Fruit fly (Drosophila melanogaster) whole organism, wandering third instar larva: Measurements from ENCODE around the gene ps.

Source experiments
- Abd-B ChIP-seq: fragments of >200 bp; optimal IDR thresholded peaks from 2 replicates; lab custom pipeline; 2017; ENCODE audit warnings: missing biosample characterization, missing genetic modification characterization
- CG32264 ChIP-seq: fragments of 200-800 bp; sonication (Bioruptor generic); optimal IDR thresholded peaks from 2 replicates; lab custom pipeline; 2016; ENCODE audit warnings: missing biosample characterization, missing genetic modification characterization
- CG9705 ChIP-seq: fragments of 200-800 bp; sonication (Bioruptor generic); optimal IDR thresholded peaks from 2 replicates; lab custom pipeline; 2018; ENCODE audit warnings: missing biosample characterization, mild to moderate bottlenecking, missing genetic modification characterization
- CrebA ChIP-seq: fragments of 200-800 bp; sonication (Bioruptor generic); optimal IDR thresholded peaks from 2 replicates; lab custom pipeline; 2016; ENCODE audit warnings: missing biosample characterization, mild to moderate bottlenecking, missing genetic modification characterization, borderline replicate concordance
- Dfd ChIP-seq: fragments of >200 bp; optimal IDR thresholded peaks from 2 replicates; lab custom pipeline; 2017; ENCODE audit warnings: missing biosample characterization, missing genetic modification characterization
- Dif ChIP-seq: fragments of 200-275, 200-300 bp; sonication (Bioruptor generic); optimal IDR thresholded peaks from 2 replicates; lab custom pipeline; 2018; ENCODE audit warnings: missing biosample characterization, missing genetic modification characterization; ENCODE audit not compliant: partially characterized antibody
- GATAd ChIP-seq: sonication (Bioruptor generic); optimal IDR thresholded peaks from 2 replicates; lab custom pipeline; 2016; ENCODE audit warnings: missing biosample characterization, missing genetic modification characterization
- HLH106 ChIP-seq: fragments of 200-800 bp; optimal IDR thresholded peaks from 3 replicates; lab custom pipeline; 2019; ENCODE audit warnings: missing biosample characterization, mild to moderate bottlenecking, missing genetic modification characterization, moderate library complexity
- Hnf4 ChIP-seq: fragments of 200-800 bp; sonication (Bioruptor generic); optimal IDR thresholded peaks from 2 replicates; lab custom pipeline; 2016; ENCODE audit warnings: missing biosample characterization, mild to moderate bottlenecking, missing genetic modification characterization
- Hr78 ChIP-seq: fragments of >200 bp; optimal IDR thresholded peaks from 2 replicates; lab custom pipeline; 2017; ENCODE audit warnings: missing biosample characterization, missing genetic modification characterization
- Hr83 ChIP-seq: fragments of 200-300 bp; sonication (Bioruptor generic); optimal IDR thresholded peaks from 2 replicates; lab custom pipeline; 2016; ENCODE audit warnings: missing biosample characterization, mild to moderate bottlenecking, missing genetic modification characterization, moderate library complexity; ENCODE audit not compliant: poor library complexity, severe bottlenecking
- Jra ChIP-seq: sonication (Bioruptor generic); optimal IDR thresholded peaks from 2 replicates; lab custom pipeline; 2016; ENCODE audit warnings: missing biosample characterization, missing genetic modification characterization
- Mio ChIP-seq: sonication (Bioruptor generic); optimal IDR thresholded peaks from 2 replicates; lab custom pipeline; 2016; ENCODE audit warnings: missing biosample characterization, missing genetic modification characterization
- Myc ChIP-seq: fragments of >200 bp; optimal IDR thresholded peaks from 2 replicates; lab custom pipeline; 2017
- N ChIP-seq: fragments of >200 bp; optimal IDR thresholded peaks from 2 replicates; lab custom pipeline; 2018; ENCODE audit warnings: missing biosample characterization, missing external identifiers, missing genetic modification characterization
- OdsH ChIP-seq: fragments of 200-800 bp; sonication (Bioruptor generic); optimal IDR thresholded peaks from 2 replicates; lab custom pipeline; 2016; ENCODE audit warnings: missing biosample characterization, mild to moderate bottlenecking, missing genetic modification characterization
- Rel ChIP-seq, 2 experiments: fragments of 200-800 bp; sonication (Bioruptor generic) in 1 of 2; optimal IDR thresholded peaks; 2 replicates in 1 of 2; 3 replicates in 1 of 2; lab custom pipeline; 2016 to 2019; ENCODE audit warnings: mild to moderate bottlenecking in 2 of 2, missing biosample characterization in 2 of 2, missing genetic modification characterization in 2 of 2, moderate library complexity in 1 of 2
- br ChIP-seq: fragments of 200-800 bp; sonication (Bioruptor generic); optimal IDR thresholded peaks from 2 replicates; lab custom pipeline; 2016; ENCODE audit warnings: missing biosample characterization, missing genetic modification characterization
- brk ChIP-seq: fragments of 200-800 bp; sonication (Bioruptor generic); optimal IDR thresholded peaks from 2 replicates; lab custom pipeline; 2016; ENCODE audit warnings: missing biosample characterization, mild to moderate bottlenecking, missing genetic modification characterization
- dl ChIP-seq, 2 experiments: fragments of 175-275, 200-275 bp in 1 of 2; fragments of 200-275 bp in 1 of 2; sonication (Bioruptor generic); optimal IDR thresholded peaks; lab custom pipeline; 2018; ENCODE audit warnings: mild to moderate bottlenecking in 2 of 2, missing biosample characterization in 2 of 2, missing genetic modification characterization in 2 of 2, moderate library complexity in 2 of 2; ENCODE audit not compliant: partially characterized antibody in 2 of 2, insufficient read depth in 1 of 2
- dmrt93B ChIP-seq: fragments of 200-800 bp; sonication (Bioruptor generic); optimal IDR thresholded peaks from 2 replicates; lab custom pipeline; 2018; ENCODE audit warnings: missing biosample characterization, mild to moderate bottlenecking, missing genetic modification characterization
- dsf ChIP-seq: sonication (Bioruptor generic); optimal IDR thresholded peaks from 2 replicates; lab custom pipeline; 2016; ENCODE audit warnings: missing biosample characterization, missing genetic modification characterization, borderline replicate concordance
- ey ChIP-seq: fragments of 200-800 bp; sonication (Bioruptor generic); optimal IDR thresholded peaks from 2 replicates; lab custom pipeline; 2016; ENCODE audit warnings: missing biosample characterization, missing genetic modification characterization
- foxo ChIP-seq, 2 experiments: fragments of 200-800 bp; sonication (Bioruptor generic); optimal IDR thresholded peaks; 2 replicates in 1 of 2; 3 replicates in 1 of 2; lab custom pipeline; 2016 to 2017; ENCODE audit warnings: missing biosample characterization in 2 of 2, missing genetic modification characterization in 2 of 2
- fru ChIP-seq: fragments of 200-800 bp; sonication (Bioruptor generic); optimal IDR thresholded peaks from 3 replicates; lab custom pipeline; 2016; ENCODE audit warnings: missing biosample characterization, mild to moderate bottlenecking, missing genetic modification characterization
- h ChIP-seq: fragments of 200-800 bp; sonication (Bioruptor generic); optimal IDR thresholded peaks from 3 replicates; lab custom pipeline; 2016; ENCODE audit warnings: missing biosample characterization, mild to moderate bottlenecking, missing genetic modification characterization
- jim ChIP-seq: fragments of 175-275, 200-325 bp; sonication (Bioruptor generic); optimal IDR thresholded peaks from 2 replicates; lab custom pipeline; 2016; ENCODE audit warnings: missing biosample characterization, mild to moderate bottlenecking, missing genetic modification characterization
- lola ChIP-seq: fragments of >200 bp; optimal IDR thresholded peaks from 2 replicates; lab custom pipeline; 2017; ENCODE audit warnings: missing biosample characterization, missing genetic modification characterization
- pan ChIP-seq: fragments of >200 bp; optimal IDR thresholded peaks from 2 replicates; lab custom pipeline; 2017
- psq ChIP-seq: fragments of 200-800 bp; sonication (Bioruptor generic); optimal IDR thresholded peaks from 3 replicates; lab custom pipeline; 2017; ENCODE audit warnings: missing biosample characterization, mild to moderate bottlenecking, missing genetic modification characterization, moderate library complexity
- rgr ChIP-seq: fragments of 200-800 bp; sonication (Bioruptor generic); optimal IDR thresholded peaks from 3 replicates; lab custom pipeline; 2016; ENCODE audit warnings: missing biosample characterization, mild to moderate bottlenecking, missing genetic modification characterization
- sage ChIP-seq: fragments of 200-800 bp; sonication (Bioruptor generic); optimal IDR thresholded peaks from 2 replicates; lab custom pipeline; 2016; ENCODE audit warnings: missing biosample characterization, mild to moderate bottlenecking, missing genetic modification characterization
- sv ChIP-seq: fragments of 200-800 bp; sonication (Bioruptor generic); optimal IDR thresholded peaks from 3 replicates; lab custom pipeline; 2016; ENCODE audit warnings: missing biosample characterization, missing genetic modification characterization
- tai ChIP-seq: sonication (Bioruptor generic); optimal IDR thresholded peaks from 2 replicates; lab custom pipeline; 2016; ENCODE audit warnings: missing biosample characterization, missing genetic modification characterization
- usp ChIP-seq: fragments of >200 bp; optimal IDR thresholded peaks from 2 replicates; lab custom pipeline; 2017; ENCODE audit warnings: missing biosample characterization, missing genetic modification characterization
- woc ChIP-seq: sonication (Bioruptor generic); optimal IDR thresholded peaks from 2 replicates; lab custom pipeline; 2016; ENCODE audit warnings: missing biosample characterization, mild to moderate bottlenecking, missing genetic modification characterization

The ps gene

dm6 chr3R:9417577-9418334, at the start of gene ps:
TSS of gene ps (plus strand) at chr3R:9417940.
- TF ChIP-seq Dif (GFP tag; lab: Kevin White, UChicago) (peak; percentile 63), rgr (GFP tag; lab: Kevin White, UChicago) (no peak), Hr83 (no peak), sage (GFP tag; lab: Kevin White, UChicago) (peak; percentile 76), Jra (no peak), sv (GFP tag; lab: Kevin White, UChicago) (no peak), tai (GFP tag; lab: Kevin White, UChicago) (no peak), jim (peak; percentile 5), dl (GFP tag; optimal IDR thresholded peaks at IDR 0.05; lab: Kevin White, UChicago; ENCODE audit: insufficient read depth in 1 of 2, partially characterized antibody in 2 of 2) (peak in 1 of 2 experiments; percentile 73), woc (GFP tag; lab: Kevin White, UChicago) (no peak), foxo (GFP tag; optimal IDR thresholded peaks at IDR 0.05; lab: Kevin White, UChicago) (peak in 1 of 2 experiments; percentile 1), CG32264 (GFP tag; lab: Kevin White, UChicago) (no peak), Rel (GFP tag; optimal IDR thresholded peaks at IDR 0.05; lab: Kevin White, UChicago) (peak; percentile 56), Rel (tag; optimal IDR thresholded peaks at IDR 0.05; lab: Kevin White, UChicago) (peak; percentile 0), usp (GFP tag; lab: Kevin White, UChicago) (no peak), pan (lab: Kevin White, UChicago) (no peak), ey (no peak)

dm6 chr3R:9370413-9370812, 47.3 kb upstream of the ps start:
- TF ChIP-seq woc (GFP tag; lab: Kevin White, UChicago) (peak; percentile 4), fru (GFP tag; lab: Kevin White, UChicago) (peak; percentile 39), Mio (GFP tag; lab: Kevin White, UChicago) (no peak), ey (peak; percentile 30), HLH106 (tag; lab: Kevin White, UChicago) (peak; percentile 6), lola (no peak), rgr (GFP tag; lab: Kevin White, UChicago) (peak; percentile 42), jim (no peak), foxo (GFP tag; optimal IDR thresholded peaks at IDR 0.05; lab: Kevin White, UChicago) (peak in 1 of 2 experiments; percentile 41), Jra (no peak), br (GFP tag; lab: Kevin White, UChicago) (peak; percentile 27), OdsH (GFP tag; lab: Kevin White, UChicago) (peak; percentile 6), h (peak; percentile 48), psq (peak; percentile 2)
- TF ChIP-seq, all 38 proteins: peak for 10

- TF ChIP-seq brk (no peak), psq (no peak), N (GFP tag; lab: Kevin White, UChicago) (no peak), pan (lab: Kevin White, UChicago) (no peak), h (no peak), jim (no peak), sage (GFP tag; lab: Kevin White, UChicago) (no peak), Rel (GFP tag; optimal IDR thresholded peaks at IDR 0.05; lab: Kevin White, UChicago) (no peak), Rel (tag; optimal IDR thresholded peaks at IDR 0.05; lab: Kevin White, UChicago) (peak; percentile 63), Myc (lab: Kevin White, UChicago) (no peak)
Measured at dm6 chr3R:9376789-9377188, 41.0 kb upstream of the ps start.

dm6 chr3R:9378644-9379411, 38.9 kb upstream of the ps start:
- TF ChIP-seq Hr78 (GFP tag; lab: Kevin White, UChicago) (no peak), lola (no peak), Dif (GFP tag; lab: Kevin White, UChicago) (peak; percentile 6), CG32264 (GFP tag; lab: Kevin White, UChicago) (peak; percentile 73), CG9705 (peak; percentile 76), foxo (GFP tag; optimal IDR thresholded peaks at IDR 0.05; lab: Kevin White, UChicago) (peak in 1 of 2 experiments; percentile 93), brk (peak; percentile 81), fru (GFP tag; lab: Kevin White, UChicago) (peak; percentile 96), psq (peak; percentile 93), CrebA (peak; percentile 64), N (GFP tag; lab: Kevin White, UChicago) (no peak), GATAd (peak; percentile 11), dl (GFP tag; optimal IDR thresholded peaks at IDR 0.05; lab: Kevin White, UChicago; ENCODE audit: insufficient read depth in 1 of 2, partially characterized antibody in 2 of 2) (no peak), Abd-B (no peak), pan (lab: Kevin White, UChicago) (no peak), Dfd (no peak), h (peak; percentile 95), usp (GFP tag; lab: Kevin White, UChicago) (no peak), woc (GFP tag; lab: Kevin White, UChicago) (peak; percentile 98), dsf (peak; percentile 61), jim (no peak), HLH106 (tag; lab: Kevin White, UChicago) (peak; percentile 95), br (GFP tag; lab: Kevin White, UChicago) (peak; percentile 88), Hnf4 (GFP tag; lab: Kevin White, UChicago) (peak; percentile 94), sage (GFP tag; lab: Kevin White, UChicago) (peak; percentile 86), Myc (lab: Kevin White, UChicago) (no peak), rgr (GFP tag; lab: Kevin White, UChicago) (peak; percentile 88), Hr83 (peak; percentile 82), tai (GFP tag; lab: Kevin White, UChicago) (peak; percentile 71), dmrt93B (GFP tag; lab: Kevin White, UChicago) (peak; percentile 79), sv (GFP tag; lab: Kevin White, UChicago) (no peak)
